Worm (Caenorhabditis elegans): ENCODE measurements around the gene pnc-1.
A peak's percentile ranks its signal among the peaks of the same experiment; 100 is the strongest.

pnc-1 gene

ce11 chrIV:159864-160263 lies 24.4 kb upstream of the pnc-1 start, which contains the start of gene Y38C1AA.19:
Gene Y38C1AA.19 (plus strand): TSS chrIV:160164.
- TF ChIP-seq lin-13 (tag; optimal IDR thresholded peaks at IDR 0.05) = no peak

ce11 chrIV:162530-162929 lies 21.8 kb upstream of the pnc-1 start, which contains the start of gene Y38C1AA.6:
Gene Y38C1AA.6 (plus strand): TSS chrIV:162830.
- no peak for TF ChIP-seq elt-1 (tag; optimal IDR thresholded peaks at IDR 0.05; ENCODE audit: borderline replicate concordance, insufficient read depth)
- no peak for TF ChIP-seq ces-1 (GFP tag; optimal IDR thresholded peaks at IDR 0.05)
- no peak for TF ChIP-seq M03D4.4 (tag; optimal IDR thresholded peaks at IDR 0.05)
- no peak for TF ChIP-seq mep-1 (tag; optimal IDR thresholded peaks at IDR 0.05)

- TF ChIP-seq nhr-237 (tag; optimal IDR thresholded peaks at IDR 0.05) = no peak
- no peak for TF ChIP-seq mab-5 (tag; optimal IDR thresholded peaks at IDR 0.05)
Observed at ce11 chrIV:164777-165176, 19.5 kb upstream of the pnc-1 start, which contains the start of gene cutl-24. Gene cutl-24 (plus strand): TSS chrIV:165077.

- TF ChIP-seq unc-39 (tag; optimal IDR thresholded peaks at IDR 0.05) = no peak
- TF ChIP-seq bed-3 (GFP tag; optimal IDR thresholded peaks at IDR 0.05) = no peak
- TF ChIP-seq unc-62 (GFP tag; optimal IDR thresholded peaks at IDR 0.05) = no peak
- TF ChIP-seq zip-8 (tag; optimal IDR thresholded peaks at IDR 0.05) = no peak
Observed at ce11 chrIV:171036-171435, 13.2 kb upstream of the pnc-1 start.

- TF ChIP-seq nhr-2 (tag; optimal IDR thresholded peaks at IDR 0.05) = peak; percentile 87
- TF ChIP-seq nhr-12 (tag; optimal IDR thresholded peaks at IDR 0.05) = no peak
- TF ChIP-seq unc-39 (tag; optimal IDR thresholded peaks at IDR 0.05) = no peak
- peak; percentile 18 for TF ChIP-seq ham-2 (GFP tag; optimal IDR thresholded peaks at IDR 0.05)
- peak; percentile 37 for TF ChIP-seq mls-2 (tag; optimal IDR thresholded peaks at IDR 0.05)
- TF ChIP-seq cnd-1 (tag; optimal IDR thresholded peaks at IDR 0.05) = peak; percentile 63
Observed at ce11 chrIV:172990-173389, 11.3 kb upstream of the pnc-1 start.

- TF ChIP-seq hlh-1 (tag; optimal IDR thresholded peaks at IDR 0.05) (no peak), nhr-2 (tag; optimal IDR thresholded peaks at IDR 0.05) (peak; percentile 77), nhr-12 (tag; optimal IDR thresholded peaks at IDR 0.05) (no peak), pha-4 (tag; optimal IDR thresholded peaks at IDR 0.05) (peak; percentile 4), mls-2 (tag; optimal IDR thresholded peaks at IDR 0.05) (peak; percentile 19), zip-8 (tag; optimal IDR thresholded peaks at IDR 0.05) (no peak), lin-32 (GFP tag; optimal IDR thresholded peaks at IDR 0.05) (no peak), nhr-237 (tag; optimal IDR thresholded peaks at IDR 0.05) (no peak), M03D4.4 (tag; optimal IDR thresholded peaks at IDR 0.05) (no peak), ham-2 (GFP tag; optimal IDR thresholded peaks at IDR 0.05) (no peak), unc-62 (GFP tag; optimal IDR thresholded peaks at IDR 0.05) (peak; percentile 64), elt-3 (tag; optimal IDR thresholded peaks at IDR 0.05) (no peak), tbx-8 (GFP tag; optimal IDR thresholded peaks at IDR 0.05) (no peak)
Observed at ce11 chrIV:174115-174514, 10.2 kb upstream of the pnc-1 start.

ce11 chrIV:175698-176097 lies 8.6 kb upstream of the pnc-1 start:
- TF ChIP-seq nhr-237 (tag; optimal IDR thresholded peaks at IDR 0.05) (no peak), mab-5 (tag; optimal IDR thresholded peaks at IDR 0.05) (no peak), sptf-1 (tag; optimal IDR thresholded peaks at IDR 0.05) (peak; percentile 86), drap-1 (GFP tag; optimal IDR thresholded peaks at IDR 0.05) (peak; percentile 46), elt-3 (tag; optimal IDR thresholded peaks at IDR 0.05) (no peak), tbx-8 (GFP tag; optimal IDR thresholded peaks at IDR 0.05) (peak; percentile 6), ceh-39 (tag; optimal IDR thresholded peaks at IDR 0.05) (no peak), unc-62 (GFP tag; optimal IDR thresholded peaks at IDR 0.05) (peak; percentile 65), elt-1 (tag; optimal IDR thresholded peaks at IDR 0.05; ENCODE audit: borderline replicate concordance, insufficient read depth) (no peak), ham-2 (GFP tag; optimal IDR thresholded peaks at IDR 0.05) (peak; percentile 29), blmp-1 (tag; optimal IDR thresholded peaks at IDR 0.05) (no peak), nhr-12 (tag; optimal IDR thresholded peaks at IDR 0.05) (no peak), zip-8 (tag; optimal IDR thresholded peaks at IDR 0.05) (no peak), sem-2 (GFP tag; optimal IDR thresholded peaks at IDR 0.05) (no peak), nhr-28 (tag; optimal IDR thresholded peaks at IDR 0.05) (no peak), lin-13 (tag; optimal IDR thresholded peaks at IDR 0.05) (peak; percentile 27), unc-39 (tag; optimal IDR thresholded peaks at IDR 0.05) (no peak), unc-120 (tag; optimal IDR thresholded peaks at IDR 0.05; ENCODE audit: poor library complexity, severe bottlenecking) (no peak), hlh-1 (tag; optimal IDR thresholded peaks at IDR 0.05) (no peak), cnd-1 (tag; optimal IDR thresholded peaks at IDR 0.05) (peak; percentile 90), ztf-11 (tag; optimal IDR thresholded peaks at IDR 0.05) (peak; percentile 56), nhr-2 (tag; optimal IDR thresholded peaks at IDR 0.05) (peak; percentile 99), ceh-43 (GFP tag; optimal IDR thresholded peaks at IDR 0.05) (peak; percentile 81), bed-3 (GFP tag; optimal IDR thresholded peaks at IDR 0.05) (no peak), lin-32 (GFP tag; optimal IDR thresholded peaks at IDR 0.05) (peak; percentile 59), ceh-83 (GFP tag; optimal IDR thresholded peaks at IDR 0.05) (no peak), nhr-76 (tag; optimal IDR thresholded peaks at IDR 0.05) (no peak), lsy-2 (tag; optimal IDR thresholded peaks at IDR 0.05) (no peak), M03D4.4 (tag; optimal IDR thresholded peaks at IDR 0.05) (peak; percentile 14), ces-1 (GFP tag; optimal IDR thresholded peaks at IDR 0.05) (no peak), pha-4 (tag; optimal IDR thresholded peaks at IDR 0.05) (no peak), mep-1 (tag; optimal IDR thresholded peaks at IDR 0.05) (no peak), flh-1 (GFP tag; optimal IDR thresholded peaks at IDR 0.05) (peak; percentile 15), mls-2 (tag; optimal IDR thresholded peaks at IDR 0.05) (peak; percentile 89)

Data from whole organism, mixed stage, embryonic.